Fruit fly (Drosophila melanogaster) Kc167 (cell line): ENCODE data around the gene CG4907.

Source experiments
- Myc ChIP-seq: fragments of >200 bp; optimal IDR thresholded peaks from 2 replicates; lab custom pipeline; 2017; ENCODE audit warnings: missing external identifiers
- Sin3A ChIP-seq: fragments of >200 bp; optimal IDR thresholded peaks from 2 replicates; lab custom pipeline; 2018; ENCODE audit warnings: missing external identifiers
- h ChIP-seq: fragments of >200 bp; optimal IDR thresholded peaks from 3 replicates; lab custom pipeline; 2018; ENCODE audit warnings: missing external identifiers
- insv ChIP-seq: fragments of >200 bp; optimal IDR thresholded peaks from 3 replicates; lab custom pipeline; 2018; ENCODE audit warnings: missing external identifiers
- psq ChIP-seq: fragments of >200 bp; optimal IDR thresholded peaks from 2 replicates; lab custom pipeline; 2017; ENCODE audit warnings: missing external identifiers
- ttk ChIP-seq: sonication (Bioruptor generic); optimal IDR thresholded peaks from 2 replicates; lab custom pipeline; 2017; ENCODE audit warnings: missing external identifiers

dm6 chr3R:22726771-22727455, 16.4 kb upstream of the CG4907 start, which contains the start of gene CG45049:
- TF ChIP-seq h (lab: Kevin White, UChicago) (no peak), Myc (lab: Kevin White, UChicago) (no peak), ttk (lab: Kevin White, UChicago) (no peak), Sin3A (lab: Kevin White, UChicago) (no peak), psq (no peak), insv (lab: Kevin White, UChicago) (no peak)
